Worm (Caenorhabditis elegans) whole organism, L4 larva: Measurements from ENCODE around the gene nspe-5.

Source experiments
- daf-8 ChIP-seq: fragments of 200-800 bp; sonication (Bioruptor generic); IDR thresholded peaks from 2 replicates; pipeline ENCODE4 v1.3.6; 2022; ENCODE audit warnings: missing genetic modification characterization, missing compliant biosample characterization
- zip-2 ChIP-seq: fragments of 150-350 bp; optimal IDR thresholded peaks from 2 replicates; lab custom pipeline; 2014; ENCODE audit warnings: missing biosample characterization, missing genetic modification characterization

nspe-5 gene

ce11 chrII:12678867-12679134 lies 50.1 kb downstream of the nspe-5 start, which contains the start of gene Y38E10A.24:
Y38E10A.24 (plus strand) TSS chrII:12679035.
- TF ChIP-seq daf-8 (GFP tag; lab: Robert Waterston, UW): no peak
- TF ChIP-seq zip-2: no peak
